Worm (Caenorhabditis elegans) whole organism, L2 larva: ENCODE results near the gene F41G3.6.

Source experiments
- C34F6.9 ChIP-seq: fragments of 150-350 bp; optimal IDR thresholded peaks from 2 replicates; lab custom pipeline; 2014; ENCODE audit warnings: missing biosample characterization, missing genetic modification characterization
- F13H6.1 ChIP-seq: sonication (generic microtip); optimal IDR thresholded peaks from 2 replicates; lab custom pipeline; 2016; ENCODE audit warnings: missing genetic modification characterization, missing compliant biosample characterization
- Y55F3AM.14 ChIP-seq: fragments of 200-800 bp; sonication (Bioruptor generic); optimal IDR thresholded peaks from 2 replicates; lab custom pipeline; 2018; ENCODE audit warnings: mild to moderate bottlenecking, missing genetic modification characterization, missing compliant biosample characterization
- ZK546.5 ChIP-seq: sonication (generic microtip); optimal IDR thresholded peaks from 2 replicates; lab custom pipeline; 2017; ENCODE audit warnings: missing biosample characterization, missing genetic modification characterization
- aly-2 ChIP-seq: fragments of 150-350 bp; optimal IDR thresholded peaks from 2 replicates; lab custom pipeline; 2014; ENCODE audit warnings: missing biosample characterization, missing genetic modification characterization
- ceh-16 ChIP-seq: fragments of 150-350 bp; optimal IDR thresholded peaks from 2 replicates; lab custom pipeline; 2014; ENCODE audit warnings: missing biosample characterization, missing genetic modification characterization
- ceh-82 ChIP-seq: fragments of 150-350 bp; optimal IDR thresholded peaks from 2 replicates; lab custom pipeline; 2014; ENCODE audit warnings: missing biosample characterization, missing genetic modification characterization
- elt-1 ChIP-seq: fragments of 150-350 bp; optimal IDR thresholded peaks from 2 replicates; lab custom pipeline; 2014; ENCODE audit warnings: missing biosample characterization, missing genetic modification characterization
- elt-3 ChIP-seq: sonication (generic microtip); optimal IDR thresholded peaks from 2 replicates; lab custom pipeline; 2017; ENCODE audit warnings: missing biosample characterization, missing genetic modification characterization
- fos-1 ChIP-seq: fragments of 150-350 bp; optimal IDR thresholded peaks from 2 replicates; lab custom pipeline; 2014; ENCODE audit warnings: missing biosample characterization, missing genetic modification characterization
- gmeb-1 ChIP-seq: fragments of 150-350 bp; optimal IDR thresholded peaks from 2 replicates; lab custom pipeline; 2014; ENCODE audit warnings: missing biosample characterization, missing genetic modification characterization
- lin-11 ChIP-seq: fragments of 150-350 bp; sonication (generic microtip); optimal IDR thresholded peaks from 2 replicates; lab custom pipeline; 2014; ENCODE audit warnings: missing biosample characterization, missing genetic modification characterization, inconsistent platforms, mixed read lengths
- lin-13 ChIP-seq: fragments of 150-350 bp; optimal IDR thresholded peaks from 2 replicates; lab custom pipeline; 2014; ENCODE audit warnings: missing biosample characterization, missing genetic modification reagents, missing genetic modification characterization
- lin-39 ChIP-seq: fragments of 150-350 bp; optimal IDR thresholded peaks from 2 replicates; lab custom pipeline; 2014; ENCODE audit warnings: missing biosample characterization, missing genetic modification reagents, missing genetic modification characterization
- lsy-2 ChIP-seq, 2 experiments: fragments of 150-350 bp in 1 of 2; sonication (generic microtip) in 1 of 2; optimal IDR thresholded peaks; 2 replicates each; lab custom pipeline; 2014 to 2017; ENCODE audit warnings: missing biosample characterization in 2 of 2, missing genetic modification characterization in 2 of 2
- mab-5 ChIP-seq: fragments of 150-350 bp; optimal IDR thresholded peaks from 2 replicates; lab custom pipeline; 2014; ENCODE audit warnings: missing biosample characterization, missing genetic modification characterization
- mbf-1 ChIP-seq: sonication (generic microtip); optimal IDR thresholded peaks from 2 replicates; lab custom pipeline; 2017; ENCODE audit warnings: missing biosample characterization, missing genetic modification characterization
- mdl-1 ChIP-seq, 2 experiments: fragments of 150-350 bp in 1 of 2; sonication (generic microtip) in 1 of 2; optimal IDR thresholded peaks; 2 replicates each; lab custom pipeline; 2017; ENCODE audit warnings: missing biosample characterization in 2 of 2, missing genetic modification characterization in 2 of 2
- nhr-12 ChIP-seq: fragments of 150-350 bp; optimal IDR thresholded peaks from 2 replicates; lab custom pipeline; 2014; ENCODE audit warnings: missing biosample characterization, missing genetic modification characterization
- nhr-129 ChIP-seq: fragments of 150-350 bp; optimal IDR thresholded peaks from 2 replicates; lab custom pipeline; 2014; ENCODE audit warnings: missing biosample characterization, missing genetic modification characterization
- nhr-21 ChIP-seq: fragments of 150-350 bp; optimal IDR thresholded peaks from 2 replicates; lab custom pipeline; 2014; ENCODE audit warnings: missing biosample characterization, missing genetic modification characterization
- nhr-23 ChIP-seq: fragments of 150-350 bp; optimal IDR thresholded peaks from 2 replicates; lab custom pipeline; 2014; ENCODE audit warnings: missing biosample characterization, missing genetic modification reagents, missing genetic modification characterization
- nhr-237 ChIP-seq: fragments of 150-350 bp; optimal IDR thresholded peaks from 2 replicates; lab custom pipeline; 2014; ENCODE audit warnings: missing biosample characterization, missing genetic modification characterization
- nhr-25 ChIP-seq: fragments of 150-350 bp; sonication (generic microtip); optimal IDR thresholded peaks from 3 replicates; lab custom pipeline; 2014; ENCODE audit warnings: missing biosample characterization, missing genetic modification characterization
- nhr-6 ChIP-seq: fragments of 150-350 bp; optimal IDR thresholded peaks from 2 replicates; lab custom pipeline; 2014; ENCODE audit warnings: missing biosample characterization, missing genetic modification characterization
- nhr-77 ChIP-seq: fragments of 150-350 bp; optimal IDR thresholded peaks from 2 replicates; lab custom pipeline; 2014; ENCODE audit warnings: missing biosample characterization, missing genetic modification characterization
- peb-1 ChIP-seq: fragments of 150-350 bp; optimal IDR thresholded peaks from 2 replicates; lab custom pipeline; 2014; ENCODE audit warnings: missing biosample characterization, missing genetic modification characterization
- sem-4 ChIP-seq: fragments of 150-350 bp; optimal IDR thresholded peaks from 2 replicates; lab custom pipeline; 2014; ENCODE audit warnings: missing biosample characterization, missing genetic modification reagents, missing genetic modification characterization
- skn-1 ChIP-seq: sonication (generic microtip); optimal IDR thresholded peaks from 2 replicates; lab custom pipeline; 2017; ENCODE audit warnings: missing biosample characterization, missing genetic modification characterization
- sma-3 ChIP-seq: sonication (generic microtip); optimal IDR thresholded peaks from 2 replicates; lab custom pipeline; 2016; ENCODE audit warnings: missing genetic modification reagents, missing genetic modification characterization, missing compliant biosample characterization
- sma-9 ChIP-seq, 2 experiments: fragments of 150-350 bp in 1 of 2; sonication (generic microtip) in 1 of 2; optimal IDR thresholded peaks; 2 replicates each; lab custom pipeline; 2014 to 2016; ENCODE audit warnings: missing genetic modification characterization in 2 of 2, mild to moderate bottlenecking in 1 of 2, missing biosample characterization in 1 of 2, missing compliant biosample characterization in 1 of 2, missing genetic modification reagents in 1 of 2, moderate library complexity in 1 of 2
- snpc-4 ChIP-seq: fragments of 150-350 bp; optimal IDR thresholded peaks from 2 replicates; lab custom pipeline; 2014; ENCODE audit warnings: missing biosample characterization, missing genetic modification characterization
- unc-55 ChIP-seq: fragments of 150-350 bp; sonication (generic microtip); optimal IDR thresholded peaks from 3 replicates; lab custom pipeline; 2014; ENCODE audit warnings: missing biosample characterization, missing genetic modification reagents, missing genetic modification characterization
- ztf-1 ChIP-seq: fragments of 200-800 bp; sonication (Bioruptor generic); conservative IDR thresholded peaks from 2 replicates; pipeline ENCODE4 v1.3.6; 2022; ENCODE audit warnings: missing genetic modification characterization, missing compliant biosample characterization
- ztf-11 ChIP-seq: sonication (generic microtip); optimal IDR thresholded peaks from 2 replicates; lab custom pipeline; 2017; ENCODE audit warnings: missing biosample characterization, missing genetic modification characterization
- ztf-4 ChIP-seq: fragments of 150-350 bp; optimal IDR thresholded peaks from 2 replicates; lab custom pipeline; 2014; ENCODE audit warnings: missing biosample characterization, missing genetic modification characterization

Gene F41G3.6

ce11 chrII:6745783-6746182 is 3.1 kb downstream of the F41G3.6 start, which contains the start of gene ins-14:
ins-14 (minus strand) TSS chrII:6745814.
- TF ChIP-seq ztf-1 (GFP tag; lab: Robert Waterston, UW) (no peak), sma-9 (GFP tag; optimal IDR thresholded peaks at IDR 0.05; lab: Kevin White, UChicago) (peak; percentile 33), sma-9 (tag; optimal IDR thresholded peaks at IDR 0.05; lab: Kevin White, UChicago) (no peak), ceh-82 (tag; lab: Kevin White, UChicago) (no peak), nhr-25 (tag; lab: Kevin White, UChicago) (no peak), lin-39 (no peak), nhr-12 (no peak), ztf-4 (tag; lab: Kevin White, UChicago) (no peak)

- TF ChIP-seq fos-1 (no peak), sma-3 (GFP tag; lab: Kevin White, UChicago) (no peak), C34F6.9 (tag; lab: Kevin White, UChicago) (no peak), elt-3 (no peak), ztf-1 (GFP tag; lab: Robert Waterston, UW) (no peak), lin-11 (tag; lab: Kevin White, UChicago) (no peak), mab-5 (tag; lab: Kevin White, UChicago) (no peak), snpc-4 (tag; lab: Kevin White, UChicago) (no peak), nhr-12 (no peak), skn-1 (tag; lab: Kevin White, UChicago) (no peak), sem-4 (no peak), nhr-129 (no peak), F13H6.1 (tag; lab: Kevin White, UChicago) (no peak), peb-1 (tag; lab: Kevin White, UChicago) (no peak), ztf-4 (tag; lab: Kevin White, UChicago) (no peak)
These were observed 3.7 kb downstream of the F41G3.6 start, which contains the start of gene F41G3.5 for ce11 chrII:6746404-6746803. F41G3.5 (plus strand) TSS chrII:6746704.

- TF ChIP-seq nhr-23 (tag; lab: Kevin White, UChicago) (no peak), ZK546.5 (tag; lab: Kevin White, UChicago) (no peak), gmeb-1 (tag; lab: Kevin White, UChicago) (no peak), lin-13 (GFP tag; lab: Kevin White, UChicago) (no peak), lsy-2 (tag; optimal IDR thresholded peaks at IDR 0.05; lab: Kevin White, UChicago) (no peak), nhr-21 (no peak), sem-4 (no peak), nhr-12 (no peak), mbf-1 (tag; lab: Kevin White, UChicago) (no peak), ceh-82 (tag; lab: Kevin White, UChicago) (no peak), elt-1 (tag; lab: Kevin White, UChicago) (no peak), nhr-77 (tag; lab: Kevin White, UChicago) (no peak), sma-9 (GFP tag; optimal IDR thresholded peaks at IDR 0.05; lab: Kevin White, UChicago) (no peak), sma-9 (tag; optimal IDR thresholded peaks at IDR 0.05; lab: Kevin White, UChicago) (no peak), nhr-6 (tag; lab: Kevin White, UChicago) (no peak), ztf-4 (tag; lab: Kevin White, UChicago) (no peak), unc-55 (GFP tag; lab: Kevin White, UChicago) (no peak), mdl-1 (tag; optimal IDR thresholded peaks at IDR 0.05; lab: Kevin White, UChicago) (no peak), nhr-237 (tag; lab: Kevin White, UChicago) (no peak), snpc-4 (tag; lab: Kevin White, UChicago) (no peak)
These were observed 6.7 kb downstream of the F41G3.6 start, which contains the start of gene F41G3.10 for ce11 chrII:6749422-6749821. F41G3.10 (minus strand) TSS chrII:6749522.

- TF ChIP-seq sem-4: no peak
- no peak for TF ChIP-seq lin-39
- TF ChIP-seq skn-1 (tag; lab: Kevin White, UChicago): no peak
- no peak for TF ChIP-seq nhr-21
- TF ChIP-seq peb-1 (tag; lab: Kevin White, UChicago): no peak
- no peak for TF ChIP-seq ZK546.5 (tag; lab: Kevin White, UChicago)
- no peak for TF ChIP-seq ztf-11 (tag; lab: Kevin White, UChicago)
- TF ChIP-seq C34F6.9 (tag; lab: Kevin White, UChicago): no peak
- TF ChIP-seq Y55F3AM.14 (GFP tag; lab: Kevin White, UChicago): no peak
- TF ChIP-seq sma-3 (GFP tag; lab: Kevin White, UChicago): no peak
- TF ChIP-seq fos-1: no peak
- TF ChIP-seq aly-2 (tag; lab: Kevin White, UChicago): no peak
- TF ChIP-seq ceh-16: no peak
- TF ChIP-seq nhr-23 (tag; lab: Kevin White, UChicago): no peak
- TF ChIP-seq ztf-1 (GFP tag; lab: Robert Waterston, UW): no peak
- no peak for TF ChIP-seq mdl-1 (tag; optimal IDR thresholded peaks at IDR 0.05; lab: Kevin White, UChicago)
- TF ChIP-seq F13H6.1 (tag; lab: Kevin White, UChicago): no peak
These were observed 8.2 kb downstream of the F41G3.6 start, which contains the start of gene F41G3.20 for ce11 chrII:6750929-6751328. F41G3.20 (minus strand) TSS chrII:6751029.
